Worm (Caenorhabditis elegans) whole organism, L4 larva: ENCODE measurements around the gene sec-16A.2.

Source experiments
- Y75B8A.6 ChIP-seq: fragments of 200-800 bp; sonication (Bioruptor generic); IDR thresholded peaks from 2 replicates; pipeline ENCODE4 v1.3.6; 2022; ENCODE audit warnings: missing genetic modification reagents, missing genetic modification characterization, missing compliant biosample characterization
- ceh-20 ChIP-seq: fragments of 200-800 bp; sonication (Bioruptor generic); IDR thresholded peaks from 2 replicates; pipeline ENCODE4 v1.3.6; 2022; ENCODE audit warnings: missing genetic modification reagents, missing genetic modification characterization, missing compliant biosample characterization
- ces-1 ChIP-seq: fragments of 150-350 bp; sonication (generic microtip); optimal IDR thresholded peaks from 4 replicates; lab custom pipeline; 2014; ENCODE audit warnings: missing biosample characterization, missing genetic modification reagents, missing genetic modification characterization
- nhr-48 ChIP-seq: sonication (generic microtip); optimal IDR thresholded peaks from 2 replicates; lab custom pipeline; 2016; ENCODE audit warnings: mild to moderate bottlenecking, missing genetic modification characterization, missing compliant biosample characterization
- pqm-1 ChIP-seq: sonication (generic microtip); optimal IDR thresholded peaks from 2 replicates; lab custom pipeline; 2017; ENCODE audit warnings: missing biosample characterization, missing genetic modification characterization
- zip-2 ChIP-seq: fragments of 150-350 bp; optimal IDR thresholded peaks from 2 replicates; lab custom pipeline; 2014; ENCODE audit warnings: missing biosample characterization, missing genetic modification characterization

The sec-16A.2 gene

DNA sequence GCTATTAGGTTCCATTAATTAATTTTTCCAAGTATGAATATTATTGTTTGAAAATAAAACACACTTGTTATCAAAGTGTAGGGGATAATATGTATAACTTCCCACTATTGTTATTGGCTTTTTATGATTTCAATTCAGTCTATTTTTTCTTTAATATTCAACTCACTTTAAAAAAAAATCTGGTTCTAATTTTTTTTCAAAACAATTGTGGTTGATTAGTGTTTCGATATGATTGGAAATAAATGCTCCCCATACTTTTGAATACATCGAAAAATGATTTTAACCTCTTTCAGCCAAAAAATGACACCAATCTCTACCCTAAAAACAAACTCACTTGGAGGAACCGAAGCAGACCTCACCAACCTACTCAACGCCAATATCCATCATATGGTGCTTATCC, 53.3 kb downstream of the sec-16A.2 start, which contains the start of gene F55E10.2:
Gene F55E10.2, plus strand, starts transcription at position 301 of the 400 bp plus-strand sequence.
- TF ChIP-seq ceh-20 (GFP tag; lab: Robert Waterston, UW) (no peak), pqm-1 (no peak), nhr-48 (tag; lab: Kevin White, UChicago) (no peak), ces-1 (GFP tag; lab: Kevin White, UChicago) (no peak), Y75B8A.6 (GFP tag; lab: Robert Waterston, UW) (no peak)

- no peak for TF ChIP-seq zip-2 (tag; lab: Kevin White, UChicago)
- TF ChIP-seq, all 104 proteins: peak for 0
Measured at ce11 chrX:8341675-8342074, 54.6 kb downstream of the sec-16A.2 start, which contains the start of gene F55E10.1. F55E10.1 (plus strand) TSS chrX:8341975.
